Worm (Caenorhabditis elegans) whole organism, young adult: ENCODE measurements around the gene acc-3.

Experiments
- F22D6.2 ChIP-seq: sonication (generic microtip); optimal IDR thresholded peaks from 2 replicates; lab custom pipeline; 2016; ENCODE audit warnings: mild to moderate bottlenecking, missing genetic modification characterization, missing compliant biosample characterization
- Y56A3A.18 ChIP-seq: fragments of 200-800 bp; sonication (Bioruptor generic); IDR thresholded peaks from 2 replicates; pipeline ENCODE4 v1.3.6; 2022; ENCODE audit warnings: missing genetic modification reagents, missing genetic modification characterization, missing compliant biosample characterization
- aptf-2 ChIP-seq: fragments of 200-800 bp; sonication (Bioruptor generic); conservative IDR thresholded peaks from 2 replicates; pipeline ENCODE4 v1.3.6; 2022; ENCODE audit warnings: missing genetic modification reagents, missing genetic modification characterization, missing compliant biosample characterization
- attf-3 ChIP-seq: fragments of 200-800 bp; sonication (Bioruptor generic); conservative IDR thresholded peaks from 2 replicates; pipeline ENCODE4 v1.3.6; 2022; ENCODE audit warnings: missing genetic modification reagents, missing genetic modification characterization, missing compliant biosample characterization
- gei-17 ChIP-seq: fragments of 200-800 bp; sonication (Bioruptor generic); optimal IDR thresholded peaks from 2 replicates; lab custom pipeline; 2018; ENCODE audit warnings: mild to moderate bottlenecking, missing genetic modification characterization, missing compliant biosample characterization
- him-1 ChIP-seq: sonication (generic microtip); optimal IDR thresholded peaks from 2 replicates; lab custom pipeline; 2016; ENCODE audit warnings: missing genotype, missing genetic modification reagents, missing genetic modification characterization, missing compliant biosample characterization
- lin-26 ChIP-seq: fragments of 200-800 bp; sonication (Bioruptor generic); IDR thresholded peaks from 2 replicates; pipeline ENCODE4 v1.3.6; 2022; ENCODE audit warnings: missing genetic modification reagents, missing genetic modification characterization, missing compliant biosample characterization
- madf-8 ChIP-seq: fragments of 200-800 bp; sonication (Bioruptor generic); conservative IDR thresholded peaks from 2 replicates; pipeline ENCODE4 v1.3.6; 2022; ENCODE audit warnings: missing genetic modification reagents, missing genetic modification characterization, missing compliant biosample characterization
- tlf-1 ChIP-seq: fragments of 200-800 bp; sonication (Bioruptor generic); optimal IDR thresholded peaks from 2 replicates; lab custom pipeline; 2018; ENCODE audit warnings: mild to moderate bottlenecking, missing genetic modification characterization, missing compliant biosample characterization
- unc-130 ChIP-seq: sonication (generic microtip); optimal IDR thresholded peaks from 2 replicates; lab custom pipeline; 2016; ENCODE audit warnings: missing genetic modification reagents, missing genetic modification characterization, missing compliant biosample characterization
- unc-62 ChIP-seq: fragments of 150-350 bp; optimal IDR thresholded peaks from 2 replicates; lab custom pipeline; 2014; ENCODE audit warnings: missing biosample characterization, missing genetic modification reagents, missing genetic modification characterization

- TF ChIP-seq tlf-1 (GFP tag; lab: Kevin White, UChicago) (peak; percentile 53), unc-62 (GFP tag; lab: Kevin White, UChicago) (peak; percentile 51), attf-3 (GFP tag; lab: Robert Waterston, UW) (0 out of 2 replicates have a peak, but pooled peaks have one; percentile 11), him-1 (no peak), lin-26 (GFP tag; lab: Robert Waterston, UW) (no peak), madf-8 (GFP tag; lab: Robert Waterston, UW) (no peak), Y56A3A.18 (GFP tag; lab: Robert Waterston, UW) (0 out of 2 replicates have a peak, but pooled peaks have one; percentile 51), aptf-2 (GFP tag; lab: Robert Waterston, UW) (no peak), F22D6.2 (tag; lab: Kevin White, UChicago) (no peak), gei-17 (GFP tag; lab: Kevin White, UChicago) (peak; percentile 46), unc-130 (GFP tag; lab: Kevin White, UChicago) (no peak)
Observed at ce11 chrX:4711698-4712329, 15.5 kb downstream of the acc-3 start, which contains the start of the genes dnj-14 and glit-1.
